Worm (Caenorhabditis elegans) whole organism, young adult: ENCODE results near the gene E02C12.19.

Experiments used
- B0019.2 ChIP-seq: fragments of 200-800 bp; sonication (Bioruptor generic); conservative IDR thresholded peaks from 2 replicates; pipeline ENCODE4 v1.3.6; 2022; ENCODE audit warnings: missing genetic modification reagents, missing genetic modification characterization, missing compliant biosample characterization
- aptf-2 ChIP-seq: fragments of 200-800 bp; sonication (Bioruptor generic); conservative IDR thresholded peaks from 2 replicates; pipeline ENCODE4 v1.3.6; 2022; ENCODE audit warnings: missing genetic modification reagents, missing genetic modification characterization, missing compliant biosample characterization
- ekl-4 ChIP-seq: fragments of 200-800 bp; sonication (Bioruptor generic); IDR thresholded peaks from 2 replicates; pipeline ENCODE4 v1.3.6; 2022; ENCODE audit warnings: missing genetic modification reagents, missing genetic modification characterization, missing compliant biosample characterization
- hlh-26 ChIP-seq: fragments of 200-800 bp; sonication (Bioruptor generic); conservative IDR thresholded peaks from 2 replicates; pipeline ENCODE4 v1.3.6; 2022; ENCODE audit warnings: missing genetic modification reagents, missing genetic modification characterization, missing compliant biosample characterization
- snpc-1.3 ChIP-seq: sonication (generic microtip); optimal IDR thresholded peaks from 2 replicates; lab custom pipeline; 2017; ENCODE audit warnings: missing genetic modification characterization, mild to moderate bottlenecking, missing compliant biosample characterization, antibody characterized with exemption, moderate library complexity, missing genotype, missing genetic modification reagents; ENCODE audit not compliant: insufficient read depth

DNA sequence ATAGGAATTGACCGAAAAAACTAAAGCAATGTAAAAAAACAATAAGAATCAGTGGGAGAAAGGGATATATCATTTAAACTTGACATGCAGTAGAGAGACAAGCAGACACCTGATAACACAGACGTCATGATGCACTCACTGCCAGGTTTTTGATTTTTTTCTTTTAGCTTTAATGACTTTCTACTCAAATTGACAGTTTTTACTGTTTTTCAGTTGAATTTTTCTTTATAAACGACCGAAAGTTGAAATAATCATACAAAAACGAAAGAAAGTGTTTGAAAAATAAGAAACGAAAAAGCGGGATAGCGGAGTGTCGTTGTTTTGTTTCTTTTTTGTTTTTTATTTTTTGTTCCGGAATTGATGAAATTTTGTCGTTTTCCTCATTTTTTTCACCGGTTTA is 42.1 kb downstream of the E02C12.19 start, which contains the start of gene ucp-4:
- TF ChIP-seq aptf-2 (GFP tag; lab: Robert Waterston, UW) (no peak), B0019.2 (GFP tag; lab: Robert Waterston, UW) (no peak), ekl-4 (GFP tag; lab: Robert Waterston, UW) (no peak), snpc-1.3 (tag; lab: Kevin White, UChicago) (no peak), hlh-26 (GFP tag; lab: Robert Waterston, UW) (no peak)
